Worm (Caenorhabditis elegans) whole organism, L1 larva: Measurements from ENCODE around the gene C34B4.4.

Experiments used
- Y116A8C.19 ChIP-seq: sonication (generic microtip); optimal IDR thresholded peaks from 2 replicates; lab custom pipeline; 2016; ENCODE audit warnings: missing compliant biosample characterization, missing genetic modification characterization, borderline replicate concordance
- ces-1 ChIP-seq: fragments of 150-350 bp; optimal IDR thresholded peaks from 2 replicates; lab custom pipeline; 2014; ENCODE audit warnings: missing biosample characterization, missing genetic modification reagents, missing genetic modification characterization
- dsc-1 ChIP-seq: sonication (generic microtip); optimal IDR thresholded peaks from 2 replicates; lab custom pipeline; 2016; ENCODE audit warnings: mild to moderate bottlenecking, missing genetic modification characterization, missing compliant biosample characterization
- elt-3 ChIP-seq, 6 experiments: fragments of 150-350 bp in 1 of 6; sonication (generic microtip); optimal IDR thresholded peaks; 2 replicates each; lab custom pipeline; 2017 to 2018; ENCODE audit warnings: missing biosample characterization in 6 of 6, missing genetic modification characterization in 6 of 6, inconsistent platforms in 1 of 6
- lin-13 ChIP-seq: fragments of 150-350 bp; optimal IDR thresholded peaks from 2 replicates; lab custom pipeline; 2014; ENCODE audit warnings: missing biosample characterization, missing genetic modification reagents, missing genetic modification characterization
- lin-15B ChIP-seq: fragments of 150-350 bp; sonication (generic microtip); optimal IDR thresholded peaks from 3 replicates; lab custom pipeline; 2014; ENCODE audit warnings: missing biosample characterization, missing genetic modification characterization
- mdl-1 ChIP-seq, 2 experiments: fragments of 150-350 bp; optimal IDR thresholded peaks; 2 replicates each; lab custom pipeline; 2014 to 2017; ENCODE audit warnings: missing biosample characterization in 2 of 2, missing genetic modification characterization in 2 of 2, inconsistent platforms in 1 of 2
- nhr-12 ChIP-seq: sonication (generic microtip); optimal IDR thresholded peaks from 2 replicates; lab custom pipeline; 2017; ENCODE audit warnings: missing biosample characterization, missing genetic modification characterization
- nhr-76 ChIP-seq: sonication (generic microtip); optimal IDR thresholded peaks from 2 replicates; lab custom pipeline; 2017; ENCODE audit warnings: missing biosample characterization, missing genetic modification characterization
- nhr-77 ChIP-seq: fragments of 150-350 bp; optimal IDR thresholded peaks from 2 replicates; lab custom pipeline; 2014; ENCODE audit warnings: missing biosample characterization, missing genetic modification characterization
- skn-1 ChIP-seq: fragments of 150-350 bp; optimal IDR thresholded peaks from 2 replicates; lab custom pipeline; 2014; ENCODE audit warnings: missing biosample characterization, missing genetic modification characterization
- unc-62 ChIP-seq: fragments of 150-350 bp; optimal IDR thresholded peaks from 2 replicates; lab custom pipeline; 2014; ENCODE audit warnings: missing biosample characterization, missing genetic modification reagents, missing genetic modification characterization
- unc-98 ChIP-seq: fragments of 200-800 bp; sonication (Bioruptor generic); IDR thresholded peaks from 2 replicates; pipeline ENCODE4 v1.3.6; 2022; ENCODE audit warnings: missing genetic modification characterization, missing compliant biosample characterization
- ztf-4 ChIP-seq: fragments of 150-350 bp; optimal IDR thresholded peaks from 2 replicates; lab custom pipeline; 2014; ENCODE audit warnings: missing biosample characterization, missing genetic modification characterization

DNA sequence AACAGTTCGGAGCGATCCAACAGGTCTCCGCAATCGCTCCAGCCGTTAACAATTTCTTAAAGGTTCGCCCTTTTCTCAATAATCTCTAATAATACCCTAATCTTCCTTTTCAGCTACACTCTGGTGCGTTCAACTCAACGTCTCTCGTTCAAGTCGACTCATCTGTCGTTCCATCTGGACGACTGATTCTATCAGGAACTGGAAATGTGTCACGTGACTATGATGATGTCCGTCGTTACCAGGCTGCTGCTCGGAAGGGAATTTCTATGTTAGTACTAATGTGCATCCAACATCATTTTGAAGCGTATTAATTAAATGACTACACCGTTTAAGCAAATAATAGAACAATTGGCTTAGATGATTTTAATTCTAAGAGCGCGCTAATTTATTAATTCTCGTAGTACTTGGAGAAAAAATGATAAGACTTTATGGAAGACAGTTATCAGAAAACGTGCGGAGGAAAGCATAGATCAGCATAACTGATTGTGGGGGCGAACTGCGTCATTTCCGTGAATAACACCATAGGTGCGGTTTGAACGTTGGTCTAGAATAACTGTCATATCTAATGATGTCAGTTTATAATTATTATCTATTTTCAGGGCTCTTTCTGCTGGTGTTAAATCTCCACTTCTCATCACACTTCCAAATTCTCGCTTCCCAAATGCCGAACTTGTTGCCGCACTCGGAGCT, 46.2 kb upstream of the C34B4.4 start:
- TF ChIP-seq mdl-1 (tag; optimal IDR thresholded peaks at IDR 0.05; lab: Kevin White, UChicago) (no peak), unc-62 (no peak), nhr-77 (tag; lab: Kevin White, UChicago) (no peak), elt-3 (tag; optimal IDR thresholded peaks at IDR 0.05; lab: Kevin White, UChicago) (no peak), lin-13 (GFP tag; lab: Kevin White, UChicago) (no peak), lin-15B (tag; lab: Kevin White, UChicago) (no peak), skn-1 (tag; lab: Kevin White, UChicago) (no peak), dsc-1 (tag; lab: Kevin White, UChicago) (no peak), nhr-12 (tag; lab: Kevin White, UChicago) (no peak), ztf-4 (tag; lab: Kevin White, UChicago) (no peak), unc-98 (GFP tag; lab: Robert Waterston, UW) (no peak), Y116A8C.19 (tag; lab: Kevin White, UChicago) (no peak), nhr-76 (tag; lab: Kevin White, UChicago) (no peak), ces-1 (no peak)
